Worm (Caenorhabditis elegans) whole organism, mixed stage, embryonic: ENCODE measurements around the gene R13H4.7.

Experiments used
- M03D4.4 ChIP-seq: sonication (generic microtip); optimal IDR thresholded peaks from 2 replicates; lab custom pipeline; 2017; ENCODE audit warnings: mild to moderate bottlenecking, missing genetic modification characterization, missing compliant biosample characterization
- bed-3 ChIP-seq: fragments of 200-800 bp; sonication (Bioruptor generic); optimal IDR thresholded peaks from 3 replicates; lab custom pipeline; 2018; ENCODE audit warnings: mild to moderate bottlenecking, missing genetic modification characterization, moderate library complexity, missing compliant biosample characterization
- blmp-1 ChIP-seq: fragments of 150-350 bp; optimal IDR thresholded peaks from 2 replicates; lab custom pipeline; 2014; ENCODE audit warnings: missing biosample characterization, missing genetic modification characterization
- ceh-39 ChIP-seq: fragments of 150-350 bp; optimal IDR thresholded peaks from 2 replicates; lab custom pipeline; 2014; ENCODE audit warnings: missing biosample characterization, missing genetic modification characterization
- ceh-83 ChIP-seq: fragments of 200-800 bp; sonication (Bioruptor generic); optimal IDR thresholded peaks from 2 replicates; lab custom pipeline; 2018; ENCODE audit warnings: mild to moderate bottlenecking, missing genetic modification characterization, missing compliant biosample characterization
- ces-1 ChIP-seq: fragments of 150-350 bp; optimal IDR thresholded peaks from 2 replicates; lab custom pipeline; 2014; ENCODE audit warnings: missing biosample characterization, missing genetic modification reagents, missing genetic modification characterization
- cnd-1 ChIP-seq: fragments of 200-800 bp; sonication (Bioruptor generic); optimal IDR thresholded peaks from 2 replicates; lab custom pipeline; 2018; ENCODE audit warnings: mild to moderate bottlenecking, missing genetic modification characterization, missing compliant biosample characterization
- drap-1 ChIP-seq: fragments of 200-800 bp; sonication (Bioruptor generic); optimal IDR thresholded peaks from 3 replicates; lab custom pipeline; 2018; ENCODE audit warnings: mild to moderate bottlenecking, missing genetic modification characterization, missing compliant biosample characterization
- elt-1 ChIP-seq: sonication (generic microtip); optimal IDR thresholded peaks from 2 replicates; lab custom pipeline; 2017; ENCODE audit warnings: missing genetic modification characterization, mild to moderate bottlenecking, missing compliant biosample characterization, antibody characterized with exemption, moderate library complexity, borderline replicate concordance; ENCODE audit not compliant: insufficient read depth
- elt-3 ChIP-seq: fragments of 150-350 bp; optimal IDR thresholded peaks from 2 replicates; lab custom pipeline; 2014; ENCODE audit warnings: missing biosample characterization, missing genetic modification characterization
- flh-1 ChIP-seq: fragments of 200-800 bp; sonication (Bioruptor generic); optimal IDR thresholded peaks from 2 replicates; lab custom pipeline; 2018; ENCODE audit warnings: mild to moderate bottlenecking, missing genetic modification characterization, moderate library complexity, missing compliant biosample characterization
- ham-2 ChIP-seq: fragments of 200-800 bp; sonication (Bioruptor generic); optimal IDR thresholded peaks from 2 replicates; lab custom pipeline; 2018; ENCODE audit warnings: mild to moderate bottlenecking, missing genetic modification characterization, missing compliant biosample characterization
- hlh-1 ChIP-seq: fragments of 150-350 bp; optimal IDR thresholded peaks from 2 replicates; lab custom pipeline; 2014; ENCODE audit warnings: missing biosample characterization, missing genetic modification reagents, missing genetic modification characterization
- lin-13 ChIP-seq: fragments of 150-350 bp; optimal IDR thresholded peaks from 2 replicates; lab custom pipeline; 2014; ENCODE audit warnings: missing biosample characterization, missing genetic modification characterization
- lin-32 ChIP-seq: fragments of 200-800 bp; sonication (Bioruptor generic); optimal IDR thresholded peaks from 2 replicates; lab custom pipeline; 2018; ENCODE audit warnings: mild to moderate bottlenecking, missing genetic modification characterization, missing compliant biosample characterization
- lsy-2 ChIP-seq: fragments of 150-350 bp; optimal IDR thresholded peaks from 2 replicates; lab custom pipeline; 2014; ENCODE audit warnings: missing biosample characterization, missing genetic modification characterization
- mab-5 ChIP-seq: fragments of 150-350 bp; optimal IDR thresholded peaks from 2 replicates; lab custom pipeline; 2014; ENCODE audit warnings: missing biosample characterization, missing genetic modification characterization
- mep-1 ChIP-seq: fragments of 150-350 bp; optimal IDR thresholded peaks from 2 replicates; lab custom pipeline; 2017; ENCODE audit warnings: missing biosample characterization, missing genetic modification reagents, missing genetic modification characterization, inconsistent platforms
- mls-2 ChIP-seq: sonication (generic microtip); optimal IDR thresholded peaks from 2 replicates; lab custom pipeline; 2016; ENCODE audit warnings: mild to moderate bottlenecking, missing genetic modification characterization, moderate library complexity, missing compliant biosample characterization
- nhr-12 ChIP-seq: fragments of 150-350 bp; optimal IDR thresholded peaks from 2 replicates; lab custom pipeline; 2014; ENCODE audit warnings: missing biosample characterization, missing genetic modification characterization
- nhr-2 ChIP-seq: fragments of 150-350 bp; optimal IDR thresholded peaks from 2 replicates; lab custom pipeline; 2014; ENCODE audit warnings: missing biosample characterization, missing genetic modification characterization
- nhr-28 ChIP-seq: fragments of 150-350 bp; optimal IDR thresholded peaks from 2 replicates; lab custom pipeline; 2014; ENCODE audit warnings: missing biosample characterization, missing genetic modification characterization
- nhr-76 ChIP-seq: sonication (generic microtip); optimal IDR thresholded peaks from 2 replicates; lab custom pipeline; 2017; ENCODE audit warnings: missing biosample characterization, missing genetic modification characterization
- pha-4 ChIP-seq: fragments of 150-350 bp; optimal IDR thresholded peaks from 2 replicates; lab custom pipeline; 2018; ENCODE audit warnings: missing biosample characterization, missing genetic modification reagents, missing genetic modification characterization
- sem-2 ChIP-seq: fragments of 200-800 bp; sonication (Bioruptor generic); optimal IDR thresholded peaks from 2 replicates; lab custom pipeline; 2018; ENCODE audit warnings: mild to moderate bottlenecking, missing genetic modification characterization, missing compliant biosample characterization
- snpc-4 ChIP-seq: fragments of 150-350 bp; optimal IDR thresholded peaks from 2 replicates; lab custom pipeline; 2014; ENCODE audit warnings: missing biosample characterization, missing genetic modification characterization
- sptf-1 ChIP-seq: sonication (generic microtip); optimal IDR thresholded peaks from 2 replicates; lab custom pipeline; 2017; ENCODE audit warnings: mild to moderate bottlenecking, missing genetic modification characterization, moderate library complexity, missing compliant biosample characterization
- tbx-8 ChIP-seq: fragments of 200-800 bp; sonication (Bioruptor generic); optimal IDR thresholded peaks from 2 replicates; lab custom pipeline; 2018; ENCODE audit warnings: mild to moderate bottlenecking, missing genetic modification characterization, moderate library complexity, missing compliant biosample characterization
- unc-120 ChIP-seq: sonication (generic microtip); optimal IDR thresholded peaks from 2 replicates; lab custom pipeline; 2017; ENCODE audit warnings: missing genetic modification characterization, missing compliant biosample characterization; ENCODE audit not compliant: poor library complexity, severe bottlenecking
- unc-39 ChIP-seq: fragments of 150-350 bp; optimal IDR thresholded peaks from 2 replicates; lab custom pipeline; 2014; ENCODE audit warnings: missing biosample characterization, missing genetic modification characterization
- zip-8 ChIP-seq: fragments of 150-350 bp; optimal IDR thresholded peaks from 2 replicates; lab custom pipeline; 2014; ENCODE audit warnings: missing biosample characterization, missing genetic modification characterization
- ztf-11 ChIP-seq: fragments of 150-350 bp; optimal IDR thresholded peaks from 2 replicates; lab custom pipeline; 2014; ENCODE audit warnings: missing biosample characterization, missing genetic modification characterization

The R13H4.7 gene

ce11 chrV:11829282-11829681, 38.8 kb downstream of the R13H4.7 start, which contains the start of gene col-158:
col-158 (plus strand) TSS chrV:11829582.
- TF ChIP-seq nhr-2 (no peak), M03D4.4 (tag; lab: Kevin White, UChicago) (no peak), zip-8 (tag; lab: Kevin White, UChicago) (no peak), bed-3 (GFP tag; lab: Kevin White, UChicago) (no peak), lin-32 (GFP tag; lab: Kevin White, UChicago) (no peak), mab-5 (tag; lab: Kevin White, UChicago) (no peak), lin-13 (no peak), mls-2 (tag; lab: Kevin White, UChicago) (no peak), snpc-4 (tag; lab: Kevin White, UChicago) (no peak), hlh-1 (tag; lab: Kevin White, UChicago) (no peak), cnd-1 (tag; lab: Kevin White, UChicago) (no peak), nhr-12 (tag; lab: Kevin White, UChicago) (no peak), elt-1 (no peak), drap-1 (no peak), nhr-28 (tag; lab: Kevin White, UChicago) (no peak)

- TF ChIP-seq sem-2 (GFP tag; lab: Kevin White, UChicago): no peak
- no peak for TF ChIP-seq nhr-12 (tag; lab: Kevin White, UChicago)
- no peak for TF ChIP-seq pha-4 (tag; lab: Kevin White, UChicago)
- no peak for TF ChIP-seq elt-1
- TF ChIP-seq snpc-4 (tag; lab: Kevin White, UChicago): no peak
- no peak for TF ChIP-seq flh-1 (GFP tag; lab: Kevin White, UChicago)
- TF ChIP-seq cnd-1 (tag; lab: Kevin White, UChicago): no peak
- TF ChIP-seq nhr-2: no peak
- no peak for TF ChIP-seq lin-32 (GFP tag; lab: Kevin White, UChicago)
- no peak for TF ChIP-seq blmp-1 (tag; lab: Kevin White, UChicago)
- no peak for TF ChIP-seq lsy-2
- no peak for TF ChIP-seq bed-3 (GFP tag; lab: Kevin White, UChicago)
- TF ChIP-seq tbx-8 (GFP tag; lab: Kevin White, UChicago): no peak
- no peak for TF ChIP-seq nhr-76 (tag; lab: Kevin White, UChicago)
- no peak for TF ChIP-seq sptf-1
- TF ChIP-seq mep-1 (tag; lab: Kevin White, UChicago): no peak
Measured at ce11 chrV:11826967-11827366, 41.1 kb downstream of the R13H4.7 start, which contains the start of the genes mpst-1 and D2023.6. mpst-1 (minus strand) TSS chrV:11827067. D2023.6 (plus strand) TSS chrV:11827354.

- TF ChIP-seq elt-1 (no peak), M03D4.4 (tag; lab: Kevin White, UChicago) (no peak), ham-2 (no peak), nhr-76 (tag; lab: Kevin White, UChicago) (no peak), ztf-11 (tag; lab: Kevin White, UChicago) (no peak), mep-1 (tag; lab: Kevin White, UChicago) (no peak), unc-39 (tag; lab: Kevin White, UChicago) (no peak), pha-4 (tag; lab: Kevin White, UChicago) (no peak), sem-2 (GFP tag; lab: Kevin White, UChicago) (no peak), nhr-12 (tag; lab: Kevin White, UChicago) (no peak), ceh-39 (no peak), cnd-1 (tag; lab: Kevin White, UChicago) (no peak), lsy-2 (no peak), ces-1 (GFP tag; lab: Kevin White, UChicago) (no peak), lin-13 (no peak), ceh-83 (GFP tag; lab: Kevin White, UChicago) (no peak), elt-3 (tag; lab: Kevin White, UChicago) (no peak), zip-8 (tag; lab: Kevin White, UChicago) (no peak), bed-3 (GFP tag; lab: Kevin White, UChicago) (no peak), nhr-2 (no peak)
- TF ChIP-seq, all 35 proteins: peak for 0
Measured at ce11 chrV:11825662-11826061, 42.4 kb downstream of the R13H4.7 start, which contains the start of gene D2023.4. D2023.4 (minus strand) TSS chrV:11825762.

ce11 chrV:11823978-11824377, 44.1 kb downstream of the R13H4.7 start:
- no peak for TF ChIP-seq ceh-39
- no peak for TF ChIP-seq lsy-2
- no peak for TF ChIP-seq elt-1
- no peak for TF ChIP-seq mls-2 (tag; lab: Kevin White, UChicago)
- no peak for TF ChIP-seq bed-3 (GFP tag; lab: Kevin White, UChicago)
- TF ChIP-seq unc-39 (tag; lab: Kevin White, UChicago): no peak
- TF ChIP-seq ces-1 (GFP tag; lab: Kevin White, UChicago): no peak
- TF ChIP-seq sem-2 (GFP tag; lab: Kevin White, UChicago): no peak
- no peak for TF ChIP-seq snpc-4 (tag; lab: Kevin White, UChicago)
- no peak for TF ChIP-seq unc-120 (tag; lab: Kevin White, UChicago)
- TF ChIP-seq cnd-1 (tag; lab: Kevin White, UChicago): no peak
- TF ChIP-seq flh-1 (GFP tag; lab: Kevin White, UChicago): no peak
